Fruit fly (Drosophila melanogaster) whole organism, embryonic: ENCODE measurements around the gene Cp16.

Experiments used
- Awh ChIP-seq: fragments of 200-800 bp; sonication (Bioruptor generic); IDR thresholded peaks from 2 replicates; pipeline ENCODE4, ENCODE4 v1.3.6; 2022; ENCODE audit warnings: missing biosample characterization, missing genetic modification characterization
- CG12071 ChIP-seq: fragments of 200-800 bp; sonication (Bioruptor generic); optimal IDR thresholded peaks from 3 replicates; lab custom pipeline; 2018; ENCODE audit warnings: missing biosample characterization, mild to moderate bottlenecking, missing genetic modification characterization
- CG12769 ChIP-seq: fragments of 200-800 bp; sonication (Bioruptor generic); optimal IDR thresholded peaks from 2 replicates; lab custom pipeline; 2019; ENCODE audit warnings: missing biosample characterization, mild to moderate bottlenecking, missing genetic modification characterization, moderate library complexity
- CG14014 ChIP-seq: fragments of 200-800 bp; sonication (Bioruptor generic); IDR thresholded peaks from 2 replicates; pipeline ENCODE4 v1.3.6; 2022; ENCODE audit warnings: missing biosample characterization, missing genetic modification characterization
- CG15011 ChIP-seq: fragments of 200-800 bp; sonication (Bioruptor generic); optimal IDR thresholded peaks from 3 replicates; lab custom pipeline; 2018; ENCODE audit warnings: missing biosample characterization, mild to moderate bottlenecking, missing genetic modification characterization
- CG16813 ChIP-seq: fragments of 200-800 bp; sonication (Bioruptor generic); IDR thresholded peaks from 3 replicates; pipeline ENCODE4 v1.3.6; 2022; ENCODE audit warnings: missing biosample characterization, missing genetic modification characterization; ENCODE audit not compliant: partially characterized antibody
- CG16815 ChIP-seq: fragments of 200-800 bp; sonication (Bioruptor generic); optimal IDR thresholded peaks from 3 replicates; lab custom pipeline; 2017; ENCODE audit warnings: missing biosample characterization, mild to moderate bottlenecking, missing genetic modification characterization
- CG17385 ChIP-seq: fragments of 200-800 bp; sonication (Bioruptor generic); optimal IDR thresholded peaks from 3 replicates; lab custom pipeline; 2018; ENCODE audit warnings: missing biosample characterization, mild to moderate bottlenecking, missing genetic modification characterization
- CG17568 ChIP-seq: fragments of 200-800 bp; sonication (Bioruptor generic); optimal IDR thresholded peaks from 2 replicates; lab custom pipeline; 2018; ENCODE audit warnings: missing biosample characterization, mild to moderate bottlenecking, missing genetic modification characterization, moderate library complexity
- CG2199 ChIP-seq: fragments of 200-800 bp; sonication (Bioruptor generic); IDR thresholded peaks from 3 replicates; pipeline ENCODE4 v1.3.6; 2022; ENCODE audit warnings: missing biosample characterization, missing genetic modification characterization
- CG33213 ChIP-seq: fragments of 200-800 bp; sonication (Bioruptor generic); optimal IDR thresholded peaks from 3 replicates; lab custom pipeline; 2016; ENCODE audit warnings: missing biosample characterization, missing genetic modification characterization
- CG4707 ChIP-seq: fragments of 200-800 bp; sonication (Bioruptor generic); optimal IDR thresholded peaks from 2 replicates; lab custom pipeline; 2018; ENCODE audit warnings: missing biosample characterization, mild to moderate bottlenecking, missing genetic modification characterization, moderate library complexity
- CG4820 ChIP-seq: fragments of 200-800 bp; sonication (Bioruptor generic); optimal IDR thresholded peaks from 3 replicates; lab custom pipeline; 2016; ENCODE audit warnings: missing biosample characterization, missing genetic modification characterization
- CG5180 ChIP-seq: fragments of 200-800 bp; sonication (Bioruptor generic); optimal IDR thresholded peaks from 3 replicates; lab custom pipeline; 2017; ENCODE audit warnings: missing biosample characterization, missing genetic modification characterization, mild to moderate bottlenecking, moderate library complexity, missing genetic modification reagents
- CG7357 ChIP-seq: fragments of 200-800 bp; sonication (Bioruptor generic); IDR thresholded peaks from 3 replicates; pipeline ENCODE4 v1.3.6; 2022; ENCODE audit warnings: missing biosample characterization, missing genetic modification characterization
- CG8478 ChIP-seq: fragments of >200 bp; optimal IDR thresholded peaks from 2 replicates; lab custom pipeline; 2018
- CG9609 ChIP-seq: fragments of 200-800 bp; sonication (Bioruptor generic); optimal IDR thresholded peaks from 3 replicates; lab custom pipeline; 2016; ENCODE audit warnings: missing biosample characterization, missing genetic modification characterization
- CG9797 ChIP-seq: fragments of 200-800 bp; sonication (Bioruptor generic); optimal IDR thresholded peaks from 3 replicates; lab custom pipeline; 2018; ENCODE audit warnings: missing biosample characterization, mild to moderate bottlenecking, missing genetic modification characterization
- CG9876 ChIP-seq: fragments of 200-800 bp; sonication (Bioruptor generic); optimal IDR thresholded peaks from 2 replicates; lab custom pipeline; 2016; ENCODE audit warnings: missing biosample characterization, missing genetic modification characterization
- CTCF ChIP-seq: fragments of 200-800 bp; sonication (Bioruptor generic); optimal IDR thresholded peaks from 2 replicates; lab custom pipeline; 2017; ENCODE audit warnings: missing biosample characterization, mild to moderate bottlenecking, missing genetic modification characterization, moderate library complexity
- D ChIP-seq, 2 experiments: fragments of 200-800 bp in 1 of 2; fragments of >200 bp in 1 of 2; sonication (Bioruptor generic) in 1 of 2; optimal IDR thresholded peaks; 2 replicates in 1 of 2; 3 replicates in 1 of 2; lab custom pipeline; 2017; ENCODE audit warnings: mild to moderate bottlenecking in 1 of 2, missing biosample characterization in 1 of 2, missing genetic modification characterization in 1 of 2, missing genetic modification reagents in 1 of 2
- D19A ChIP-seq: fragments of 200-800 bp; optimal IDR thresholded peaks from 3 replicates; lab custom pipeline; 2019; ENCODE audit warnings: missing biosample characterization, mild to moderate bottlenecking, missing genetic modification characterization, moderate library complexity
- Dip2 ChIP-seq: fragments of 200-800 bp; sonication (Bioruptor generic); IDR thresholded peaks from 2 replicates; pipeline ENCODE4 v1.3.6; 2022; ENCODE audit warnings: missing biosample characterization, missing genetic modification characterization
- Dp ChIP-seq: fragments of 200-800 bp; sonication (Bioruptor generic); optimal IDR thresholded peaks from 2 replicates; lab custom pipeline; 2018; ENCODE audit warnings: missing biosample characterization, mild to moderate bottlenecking, missing genetic modification characterization, moderate library complexity
- Dref ChIP-seq: fragments of 200-800 bp; sonication (Bioruptor generic); IDR thresholded peaks from 2 replicates; pipeline ENCODE4 v1.3.6; 2022; ENCODE audit warnings: missing biosample characterization, missing genetic modification characterization
- HLH54F ChIP-seq: fragments of 200-800 bp; sonication (Bioruptor generic); optimal IDR thresholded peaks from 3 replicates; lab custom pipeline; 2016; ENCODE audit warnings: missing biosample characterization, missing genetic modification characterization
- Hmx ChIP-seq: fragments of 200-800 bp; sonication (Bioruptor generic); optimal IDR thresholded peaks from 2 replicates; lab custom pipeline; 2016; ENCODE audit warnings: missing biosample characterization, missing genetic modification characterization
- Hr78 ChIP-seq, 2 experiments: fragments of 200-800 bp in 1 of 2; fragments of >200 bp in 1 of 2; sonication (Bioruptor generic) in 1 of 2; optimal IDR thresholded peaks; 2 replicates each; lab custom pipeline; 2017 to 2019; ENCODE audit warnings: missing biosample characterization in 2 of 2, missing genetic modification characterization in 2 of 2, mild to moderate bottlenecking in 1 of 2, moderate library complexity in 1 of 2
- Jarid2 ChIP-seq: fragments of 200-800 bp; sonication (Bioruptor generic); optimal IDR thresholded peaks from 3 replicates; lab custom pipeline; 2017; ENCODE audit warnings: mild to moderate bottlenecking, missing biosample characterization, missing genetic modification reagents, missing genetic modification characterization
- Lhr ChIP-seq: fragments of 200-800 bp; sonication (Bioruptor generic); optimal IDR thresholded peaks from 3 replicates; lab custom pipeline; 2017; ENCODE audit warnings: mild to moderate bottlenecking, missing biosample characterization, missing genetic modification reagents, missing genetic modification characterization
- Neu2 ChIP-seq: fragments of 200-800 bp; sonication (Bioruptor generic); optimal IDR thresholded peaks from 3 replicates; lab custom pipeline; 2016; ENCODE audit warnings: missing biosample characterization, missing genetic modification characterization, borderline replicate concordance
- Nf-YA ChIP-seq: fragments of 200-800 bp; sonication (Bioruptor generic); IDR thresholded peaks from 2 replicates; pipeline ENCODE4 v1.3.6; 2022; ENCODE audit warnings: missing biosample characterization, missing genetic modification characterization
- Opbp ChIP-seq: fragments of 200-800 bp; sonication (Bioruptor generic); IDR thresholded peaks from 3 replicates; pipeline ENCODE4 v1.3.6; 2022; ENCODE audit warnings: missing biosample characterization, missing genetic modification characterization; ENCODE audit not compliant: partially characterized antibody
- Ravus ChIP-seq: fragments of 200-800 bp; sonication (Bioruptor generic); IDR thresholded peaks from 2 replicates; pipeline ENCODE4 v1.3.6; 2022; ENCODE audit warnings: missing biosample characterization, missing genetic modification characterization
- Six4 ChIP-seq: fragments of 200-800 bp; sonication (Bioruptor generic); optimal IDR thresholded peaks from 2 replicates; lab custom pipeline; 2016; ENCODE audit warnings: missing biosample characterization, missing genetic modification characterization
- Tbp ChIP-seq: fragments of >200 bp; optimal IDR thresholded peaks from 2 replicates; lab custom pipeline; 2018; ENCODE audit warnings: missing biosample characterization, missing genetic modification characterization
- az2 ChIP-seq: fragments of 200-800 bp; sonication (Bioruptor generic); optimal IDR thresholded peaks from 3 replicates; lab custom pipeline; 2016; ENCODE audit warnings: missing biosample characterization, missing genetic modification characterization
- cad ChIP-seq: fragments of >200 bp; optimal IDR thresholded peaks from 2 replicates; lab custom pipeline; 2017; ENCODE audit warnings: missing biosample characterization, missing genetic modification characterization
- chif ChIP-seq, 2 experiments: fragments of 200-800 bp; sonication (Bioruptor generic); optimal IDR thresholded peaks; 3 replicates each; lab custom pipeline; 2016; ENCODE audit warnings: missing biosample characterization in 2 of 2, missing genetic modification characterization in 2 of 2
- danr ChIP-seq: fragments of 200-800 bp; sonication (Bioruptor generic); IDR thresholded peaks from 2 replicates; pipeline ENCODE4 v1.3.6; 2022; ENCODE audit warnings: missing biosample characterization, missing genetic modification characterization
- dati ChIP-seq: fragments of 200-800 bp; sonication (Bioruptor generic); IDR thresholded peaks from 2 replicates; pipeline ENCODE4 v1.3.6; 2022; ENCODE audit warnings: missing biosample characterization, missing genetic modification characterization
- fd64A ChIP-seq: fragments of 200-800 bp; sonication (Bioruptor generic); optimal IDR thresholded peaks from 3 replicates; lab custom pipeline; 2018; ENCODE audit warnings: missing biosample characterization, mild to moderate bottlenecking, missing genetic modification characterization
- hbn ChIP-seq: fragments of 200-800 bp; sonication (Bioruptor generic); IDR thresholded peaks from 2 replicates; pipeline ENCODE4 v1.3.6; 2022; ENCODE audit warnings: missing biosample characterization, missing genetic modification characterization; ENCODE audit not compliant: partially characterized antibody
- knrl ChIP-seq: fragments of 200-800 bp; sonication (Bioruptor generic); IDR thresholded peaks from 3 replicates; pipeline ENCODE4 v1.3.6; 2022; ENCODE audit warnings: missing biosample characterization, missing genetic modification characterization; ENCODE audit not compliant: partially characterized antibody
- nmo ChIP-seq: fragments of 200-800 bp; sonication (Bioruptor generic); optimal IDR thresholded peaks from 2 replicates; lab custom pipeline; 2018; ENCODE audit warnings: missing biosample characterization, mild to moderate bottlenecking, missing genetic modification characterization, moderate library complexity
- phol ChIP-seq: fragments of 200-800 bp; sonication (Bioruptor generic); optimal IDR thresholded peaks from 3 replicates; lab custom pipeline; 2018; ENCODE audit warnings: missing biosample characterization, mild to moderate bottlenecking, missing genetic modification characterization, moderate library complexity
- pros ChIP-seq: fragments of 200-800 bp; sonication (Bioruptor generic); optimal IDR thresholded peaks from 3 replicates; lab custom pipeline; 2019; ENCODE audit warnings: missing biosample characterization, mild to moderate bottlenecking, missing genetic modification characterization, moderate library complexity
- tin ChIP-seq: fragments of 200-800 bp; sonication (Bioruptor generic); optimal IDR thresholded peaks from 3 replicates; lab custom pipeline; 2016; ENCODE audit warnings: missing biosample characterization, missing genetic modification characterization
- tna ChIP-seq: fragments of 200-800 bp; sonication (Bioruptor generic); IDR thresholded peaks from 2 replicates; pipeline ENCODE4 v1.3.6; 2022; ENCODE audit warnings: missing biosample characterization, missing genetic modification characterization; ENCODE audit not compliant: partially characterized antibody
- toy ChIP-seq: fragments of 200-800 bp; sonication (Bioruptor generic); IDR thresholded peaks from 2 replicates; pipeline ENCODE4 v1.3.6; 2022; ENCODE audit warnings: missing biosample characterization, missing genetic modification characterization
- wdn ChIP-seq: fragments of 200-800 bp; sonication (Bioruptor generic); IDR thresholded peaks from 2 replicates; pipeline ENCODE4 v1.3.6; 2022; ENCODE audit warnings: missing biosample characterization, missing genetic modification characterization

The Cp16 gene

dm6 chr3L:8751262-8751661 lies 19.5 kb downstream of the Cp16 start (continued):
- TF ChIP-seq CTCF, result no peak
- TF ChIP-seq CG4707 (GFP tag; lab: Kevin White, UChicago), result peak; percentile 47
- TF ChIP-seq dati (GFP tag; lab: Robert Waterston, UW), result no peak
- no peak for TF ChIP-seq CG9797 (GFP tag; lab: Kevin White, UChicago)
- no peak for TF ChIP-seq hbn (GFP tag; lab: Robert Waterston, UW)
- TF ChIP-seq toy (GFP tag; lab: Robert Waterston, UW), result no peak
- TF ChIP-seq Hmx (GFP tag; lab: Kevin White, UChicago), result no peak
- no peak for TF ChIP-seq Neu2
- peak; percentile 40 for TF ChIP-seq tin (GFP tag; lab: Kevin White, UChicago)
- TF ChIP-seq Nf-YA (GFP tag; lab: Robert Waterston, UW), result peak; percentile 40; the same call in 1 of the 2 replicates
- no peak for TF ChIP-seq Six4
- no peak for TF ChIP-seq danr (GFP tag; lab: Robert Waterston, UW)
- TF ChIP-seq CG12071 (GFP tag; lab: Kevin White, UChicago), result peak; percentile 53
- no peak for TF ChIP-seq Dip2 (GFP tag; lab: Robert Waterston, UW)
- no peak for TF ChIP-seq CG16815 (GFP tag; lab: Kevin White, UChicago)
- no peak for TF ChIP-seq Dref (GFP tag; lab: Robert Waterston, UW)
- TF ChIP-seq chif (GFP tag; optimal IDR thresholded peaks at IDR 0.05; lab: Kevin White, UChicago), result peak in 1 of 2 experiments; percentile 39
- TF ChIP-seq CG14014, result 0 out of 2 replicates have a peak, but pooled peaks have one; percentile 23
- no peak for TF ChIP-seq D (optimal IDR thresholded peaks at IDR 0.05; lab: Kevin White, UChicago)
- peak; percentile 47 for TF ChIP-seq D (GFP tag; optimal IDR thresholded peaks at IDR 0.05; lab: Kevin White, UChicago)
- TF ChIP-seq CG4820, result peak; percentile 58
- TF ChIP-seq Ravus (GFP tag; lab: Robert Waterston, UW), result no peak
- no peak for TF ChIP-seq Dp (GFP tag; lab: Kevin White, UChicago)
- no peak for TF ChIP-seq CG16813 (GFP tag; lab: Robert Waterston, UW)
- TF ChIP-seq CG5180, result peak; percentile 34
- peak; percentile 8 for TF ChIP-seq CG15011 (GFP tag; lab: Kevin White, UChicago)
- no peak for TF ChIP-seq Jarid2 (GFP tag; lab: Kevin White, UChicago)
- peak; percentile 4 for TF ChIP-seq Lhr
- TF ChIP-seq CG8478 (lab: Kevin White, UChicago), result no peak
- TF ChIP-seq Tbp (GFP tag; lab: Kevin White, UChicago), result no peak
- TF ChIP-seq CG9876 (GFP tag; lab: Kevin White, UChicago), result no peak
- TF ChIP-seq HLH54F, result no peak
- peak; percentile 66 for TF ChIP-seq nmo (GFP tag; lab: Kevin White, UChicago)
- TF ChIP-seq CG12769 (tag; lab: Kevin White, UChicago), result no peak
- no peak for TF ChIP-seq CG33213
- TF ChIP-seq Awh (GFP tag; lab: Robert Waterston, UW), result peak; percentile 26; the same call in 1 of the 2 replicates
- peak; percentile 36 for TF ChIP-seq CG17385 (GFP tag; lab: Kevin White, UChicago)
- TF ChIP-seq az2 (GFP tag; lab: Kevin White, UChicago), result peak; percentile 61
- TF ChIP-seq CG7357 (GFP tag; lab: Robert Waterston, UW), result no peak
- TF ChIP-seq CG9609 (GFP tag; lab: Kevin White, UChicago), result no peak
- no peak for TF ChIP-seq cad (GFP tag; lab: Kevin White, UChicago)
- no peak for TF ChIP-seq Opbp (GFP tag; lab: Robert Waterston, UW)
- TF ChIP-seq CG17568 (GFP tag; lab: Kevin White, UChicago), result no peak
- TF ChIP-seq pros (GFP tag; lab: Kevin White, UChicago), result no peak
- peak; percentile 0 for TF ChIP-seq fd64A (GFP tag; lab: Kevin White, UChicago)
- TF ChIP-seq knrl (GFP tag; lab: Robert Waterston, UW), result no peak
- peak in 1 of 2 experiments; percentile 35 for TF ChIP-seq Hr78 (GFP tag; optimal IDR thresholded peaks at IDR 0.05; lab: Kevin White, UChicago)
- peak; percentile 44 for TF ChIP-seq D19A (tag; lab: Kevin White, UChicago)
- TF ChIP-seq wdn (GFP tag; lab: Robert Waterston, UW), result no peak
- no peak for TF ChIP-seq tna (GFP tag; lab: Robert Waterston, UW)
- peak; percentile 70 for TF ChIP-seq phol (tag; lab: Kevin White, UChicago)
- no peak for TF ChIP-seq CG2199
